Worm (Caenorhabditis elegans) whole organism, mixed stage, embryonic: ENCODE measurements around the gene F20D6.11.

Source experiments
- blmp-1 ChIP-seq: fragments of 150-350 bp; optimal IDR thresholded peaks from 2 replicates; lab custom pipeline; 2014; ENCODE audit warnings: missing biosample characterization, missing genetic modification characterization
- elt-3 ChIP-seq: fragments of 150-350 bp; optimal IDR thresholded peaks from 2 replicates; lab custom pipeline; 2014; ENCODE audit warnings: missing biosample characterization, missing genetic modification characterization
- nhr-76 ChIP-seq: sonication (generic microtip); optimal IDR thresholded peaks from 2 replicates; lab custom pipeline; 2017; ENCODE audit warnings: missing biosample characterization, missing genetic modification characterization
- snpc-4 ChIP-seq: fragments of 150-350 bp; optimal IDR thresholded peaks from 2 replicates; lab custom pipeline; 2014; ENCODE audit warnings: missing biosample characterization, missing genetic modification characterization

ce11 chrV:8196993-8197392, 1.9 kb downstream of the F20D6.11 start:
- TF ChIP-seq blmp-1 (tag; lab: Kevin White, UChicago): no peak
- TF ChIP-seq elt-3 (tag; lab: Kevin White, UChicago): no peak
- no peak for TF ChIP-seq snpc-4
- no peak for TF ChIP-seq nhr-76 (tag; lab: Kevin White, UChicago)
